Worm (Caenorhabditis elegans) whole organism, young adult: ENCODE data around the gene xbx-5.

Experiments
- B0261.1 ChIP-seq: sonication (generic microtip); optimal IDR thresholded peaks from 2 replicates; lab custom pipeline; 2016; ENCODE audit warnings: mild to moderate bottlenecking, missing genetic modification characterization, moderate library complexity, missing compliant biosample characterization
- B0336.3 ChIP-seq: fragments of 200-800 bp; sonication (Bioruptor generic); IDR thresholded peaks from 2 replicates; pipeline ENCODE4 v1.3.6; 2022; ENCODE audit warnings: missing genetic modification characterization, missing compliant biosample characterization
- F33H1.4 ChIP-seq: fragments of 200-800 bp; sonication (Bioruptor generic); IDR thresholded peaks from 2 replicates; pipeline ENCODE4 v1.3.6; 2022; ENCODE audit warnings: missing genetic modification reagents, missing genetic modification characterization, missing compliant biosample characterization
- F49E8.2 ChIP-seq: sonication (generic microtip); optimal IDR thresholded peaks from 3 replicates; lab custom pipeline; 2017; ENCODE audit warnings: missing genetic modification characterization, mild to moderate bottlenecking, missing compliant biosample characterization, antibody characterized with exemption, moderate library complexity; ENCODE audit not compliant: insufficient read depth
- K11D2.4 ChIP-seq: fragments of 200-800 bp; sonication (Bioruptor generic); IDR thresholded peaks from 2 replicates; pipeline ENCODE4 v1.3.6; 2022; ENCODE audit warnings: missing genetic modification reagents, missing genetic modification characterization, missing compliant biosample characterization
- ama-1 ChIP-seq, 3 experiments: fragments of 150-350 bp in 1 of 3; sonication (generic microtip) in 2 of 3; optimal IDR thresholded peaks; 2 replicates each; lab custom pipeline; 2014 to 2018; ENCODE audit warnings: missing biosample characterization in 2 of 3, missing genetic modification characterization in 2 of 3, missing genetic modification reagents in 2 of 3
- attf-5 ChIP-seq: fragments of 200-800 bp; sonication (Bioruptor generic); optimal IDR thresholded peaks from 2 replicates; lab custom pipeline; 2018; ENCODE audit warnings: mild to moderate bottlenecking, missing genetic modification characterization, missing compliant biosample characterization
- cebp-1 ChIP-seq, 2 experiments: fragments of 200-800 bp in 1 of 2; sonication (Bioruptor generic) in 1 of 2; sonication (generic microtip) in 1 of 2; IDR thresholded peaks in 1 of 2; optimal IDR thresholded peaks in 1 of 2; 2 replicates each; pipeline versions ENCODE4 v1.3.6 to Lab custom; 2017 to 2022; ENCODE audit warnings: missing compliant biosample characterization in 2 of 2, missing genetic modification characterization in 2 of 2, mild to moderate bottlenecking in 1 of 2, missing genetic modification reagents in 1 of 2, moderate library complexity in 1 of 2
- ceh-40 ChIP-seq: fragments of 200-800 bp; sonication (Bioruptor generic); IDR thresholded peaks from 2 replicates; pipeline ENCODE4 v1.3.6; 2022; ENCODE audit warnings: missing genetic modification characterization, missing compliant biosample characterization
- dox-1 ChIP-seq: fragments of 200-800 bp; sonication (Bioruptor generic); IDR thresholded peaks from 2 replicates; pipeline ENCODE4 v1.3.6; 2022; ENCODE audit warnings: missing genetic modification reagents, missing genetic modification characterization, missing compliant biosample characterization
- dpl-1 ChIP-seq: fragments of 150-350 bp; optimal IDR thresholded peaks from 2 replicates; lab custom pipeline; 2014; ENCODE audit warnings: missing biosample characterization, missing genetic modification reagents, missing genetic modification characterization
- efl-1 ChIP-seq: fragments of 150-350 bp; optimal IDR thresholded peaks from 2 replicates; lab custom pipeline; 2014; ENCODE audit warnings: missing biosample characterization, missing genetic modification reagents, missing genetic modification characterization
- fkh-3 ChIP-seq: sonication (generic microtip); optimal IDR thresholded peaks from 2 replicates; lab custom pipeline; 2016; ENCODE audit warnings: mild to moderate bottlenecking, missing genetic modification characterization, missing compliant biosample characterization
- him-1 ChIP-seq: sonication (generic microtip); optimal IDR thresholded peaks from 2 replicates; lab custom pipeline; 2016; ENCODE audit warnings: missing genotype, missing genetic modification reagents, missing genetic modification characterization, missing compliant biosample characterization
- hmg-1.2 ChIP-seq: fragments of 200-800 bp; sonication (Bioruptor generic); IDR thresholded peaks from 2 replicates; pipeline ENCODE4 v1.3.6; 2022; ENCODE audit warnings: missing genetic modification reagents, missing genetic modification characterization, missing compliant biosample characterization
- lsl-1 ChIP-seq: fragments of 200-800 bp; sonication (Bioruptor generic); optimal IDR thresholded peaks from 2 replicates; lab custom pipeline; 2018; ENCODE audit warnings: mild to moderate bottlenecking, missing genetic modification characterization, moderate library complexity, missing compliant biosample characterization
- madf-3 ChIP-seq: fragments of 200-800 bp; sonication (Bioruptor generic); IDR thresholded peaks from 2 replicates; pipeline ENCODE4 v1.3.6; 2022; ENCODE audit warnings: missing genetic modification reagents, missing genetic modification characterization, missing compliant biosample characterization
- madf-6 ChIP-seq: fragments of 200-800 bp; sonication (Bioruptor generic); IDR thresholded peaks from 2 replicates; pipeline ENCODE4 v1.3.6; 2022; ENCODE audit warnings: missing genetic modification reagents, missing genetic modification characterization, missing compliant biosample characterization
- mxl-1 ChIP-seq: sonication (generic microtip); optimal IDR thresholded peaks from 2 replicates; lab custom pipeline; 2016; ENCODE audit warnings: missing genetic modification characterization, missing compliant biosample characterization
- nfyb-1 ChIP-seq: fragments of 200-800 bp; sonication (Bioruptor generic); IDR thresholded peaks from 2 replicates; pipeline ENCODE4 v1.3.6; 2022; ENCODE audit warnings: missing genetic modification reagents, missing genetic modification characterization, missing compliant biosample characterization
- nhr-80 ChIP-seq: sonication (generic microtip); optimal IDR thresholded peaks from 2 replicates; lab custom pipeline; 2016; ENCODE audit warnings: missing genetic modification characterization, missing compliant biosample characterization
- snpc-4 ChIP-seq, 5 experiments: fragments of 150-350 bp in 1 of 5; sonication (generic microtip) in 4 of 5; optimal IDR thresholded peaks; 2 replicates each; lab custom pipeline; 2014 to 2018; ENCODE audit warnings: missing genetic modification characterization in 5 of 5, missing biosample characterization in 3 of 5, antibody characterized with exemption in 2 of 5, mild to moderate bottlenecking in 2 of 5, missing compliant biosample characterization in 2 of 5, missing genotype in 2 of 5, moderate library complexity in 2 of 5, missing genetic modification reagents in 1 of 5
- somi-1 ChIP-seq: fragments of 200-800 bp; sonication (Bioruptor generic); optimal IDR thresholded peaks from 2 replicates; lab custom pipeline; 2018; ENCODE audit warnings: mild to moderate bottlenecking, missing genetic modification characterization, missing compliant biosample characterization
- tbp1 ChIP-seq: fragments of 200-800 bp; sonication (Bioruptor generic); optimal IDR thresholded peaks from 2 replicates; lab custom pipeline; 2018; ENCODE audit warnings: mild to moderate bottlenecking, missing genetic modification characterization, missing compliant biosample characterization
- unc-130 ChIP-seq: sonication (generic microtip); optimal IDR thresholded peaks from 2 replicates; lab custom pipeline; 2016; ENCODE audit warnings: missing genetic modification reagents, missing genetic modification characterization, missing compliant biosample characterization
- xnd-1 ChIP-seq: sonication (generic microtip); optimal IDR thresholded peaks from 2 replicates; lab custom pipeline; 2016; ENCODE audit warnings: missing genotype, missing genetic modification reagents, missing genetic modification characterization, missing compliant biosample characterization
- ztf-26 ChIP-seq: sonication (generic microtip); optimal IDR thresholded peaks from 2 replicates; lab custom pipeline; 2017; ENCODE audit warnings: missing genetic modification characterization, missing compliant biosample characterization

The xbx-5 gene

ce11 chrIII:3800934-3801252 is 3.4 kb downstream of the xbx-5 start:
- TF ChIP-seq mxl-1 (tag; lab: Kevin White, UChicago): no peak
- TF ChIP-seq madf-6: peak; percentile 58; the same call in 1 of the 2 replicates
- TF ChIP-seq him-1 (tag; lab: Kevin White, UChicago): peak; percentile 30
- TF ChIP-seq efl-1 (GFP tag; lab: Kevin White, UChicago): peak; percentile 60

DNA sequence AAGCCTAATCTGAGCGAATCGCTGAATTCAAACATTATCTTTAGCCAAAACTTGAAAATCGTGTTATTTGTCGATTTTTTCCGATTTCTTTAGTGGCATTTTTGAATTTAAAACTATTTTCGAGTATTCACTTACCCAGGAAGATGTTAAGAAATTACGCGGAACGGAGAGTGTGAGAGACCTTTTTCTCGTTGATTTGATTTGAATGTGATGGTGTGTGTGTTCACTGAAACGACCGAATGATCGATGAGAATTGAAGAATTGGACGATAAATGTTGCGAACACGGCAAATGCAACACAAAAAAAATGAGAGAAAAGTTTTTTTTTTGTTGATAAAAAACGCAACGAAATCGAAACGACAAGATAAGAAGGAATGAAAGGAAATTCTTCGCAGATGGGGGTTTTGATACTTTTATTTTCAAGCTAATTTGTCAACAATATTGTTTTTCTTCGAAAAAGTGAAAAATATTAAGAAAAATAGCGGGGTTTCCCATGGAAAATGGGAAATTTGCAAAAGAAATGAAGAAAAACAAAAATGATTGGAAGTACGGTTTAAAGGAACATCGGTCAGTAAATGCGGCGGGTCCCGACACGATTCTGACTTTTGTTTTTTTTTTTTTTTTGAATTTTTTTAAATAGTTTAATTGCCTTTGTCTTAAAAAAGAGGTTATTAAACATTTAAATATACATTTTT is 3.9 kb downstream of the xbx-5 start, which contains the start of gene mtm-3:
Gene mtm-3 (minus strand): TSS at position 228 of the 694 bp plus-strand sequence.
- no peak for TF ChIP-seq ceh-40 (GFP tag; lab: Robert Waterston, UW)
- peak; percentile 7 for TF ChIP-seq F49E8.2 (tag; lab: Kevin White, UChicago)
- TF ChIP-seq fkh-3 (tag; lab: Kevin White, UChicago): no peak
- peak; percentile 80 for TF ChIP-seq F33H1.4 (GFP tag; lab: Robert Waterston, UW)
- TF ChIP-seq nhr-80 (tag; lab: Kevin White, UChicago): peak; percentile 10
- peak; percentile 36 for TF ChIP-seq xnd-1 (tag; lab: Kevin White, UChicago)
- peak; percentile 64; the same call in 1 of the 2 replicates for TF ChIP-seq madf-6
- TF ChIP-seq cebp-1 (GFP tag; IDR thresholded peaks at IDR 0.05; lab: Robert Waterston, UW): no peak
- no peak for TF ChIP-seq cebp-1 (tag; optimal IDR thresholded peaks at IDR 0.05; lab: Kevin White, UChicago)
- peak; percentile 75 for TF ChIP-seq lsl-1 (GFP tag; lab: Kevin White, UChicago)

ce11 chrIII:3799213-3799612 is 5.1 kb downstream of the xbx-5 start:
- TF ChIP-seq madf-3 (GFP tag; lab: Robert Waterston, UW) (0 out of 2 replicates have a peak, but pooled peaks have one; percentile 21), B0261.1 (tag; lab: Kevin White, UChicago) (no peak), ztf-26 (tag; lab: Kevin White, UChicago) (peak; percentile 41), cebp-1 (GFP tag; IDR thresholded peaks at IDR 0.05; lab: Robert Waterston, UW) (no peak), cebp-1 (tag; optimal IDR thresholded peaks at IDR 0.05; lab: Kevin White, UChicago) (peak; percentile 25), unc-130 (GFP tag; lab: Kevin White, UChicago) (no peak), tbp1 (GFP tag; lab: Kevin White, UChicago) (peak; percentile 30), B0336.3 (GFP tag; lab: Robert Waterston, UW) (peak; percentile 61; the same call in 1 of the 2 replicates), xnd-1 (tag; lab: Kevin White, UChicago) (no peak), somi-1 (GFP tag; lab: Kevin White, UChicago) (peak; percentile 39), hmg-1.2 (GFP tag; lab: Robert Waterston, UW) (peak; percentile 42; the same call in 1 of the 2 replicates), attf-5 (GFP tag; lab: Kevin White, UChicago) (peak; percentile 39), K11D2.4 (GFP tag; lab: Robert Waterston, UW) (peak; percentile 46; the same call in 1 of the 2 replicates), F33H1.4 (GFP tag; lab: Robert Waterston, UW) (0 out of 2 replicates have a peak, but pooled peaks have one; percentile 5), nhr-80 (tag; lab: Kevin White, UChicago) (peak; percentile 59), dpl-1 (GFP tag; lab: Kevin White, UChicago) (no peak), dox-1 (peak; percentile 56), ama-1 (optimal IDR thresholded peaks at IDR 0.05; lab: Kevin White, UChicago) (peak; percentile 56), ama-1 (GFP tag; optimal IDR thresholded peaks at IDR 0.05; lab: Kevin White, UChicago) (no peak), snpc-4 (GFP tag; optimal IDR thresholded peaks at IDR 0.05; lab: Kevin White, UChicago) (no peak), snpc-4 (tag; optimal IDR thresholded peaks at IDR 0.05; lab: Kevin White, UChicago) (peak in 1 of 4 experiments; percentile 0)

DNA sequence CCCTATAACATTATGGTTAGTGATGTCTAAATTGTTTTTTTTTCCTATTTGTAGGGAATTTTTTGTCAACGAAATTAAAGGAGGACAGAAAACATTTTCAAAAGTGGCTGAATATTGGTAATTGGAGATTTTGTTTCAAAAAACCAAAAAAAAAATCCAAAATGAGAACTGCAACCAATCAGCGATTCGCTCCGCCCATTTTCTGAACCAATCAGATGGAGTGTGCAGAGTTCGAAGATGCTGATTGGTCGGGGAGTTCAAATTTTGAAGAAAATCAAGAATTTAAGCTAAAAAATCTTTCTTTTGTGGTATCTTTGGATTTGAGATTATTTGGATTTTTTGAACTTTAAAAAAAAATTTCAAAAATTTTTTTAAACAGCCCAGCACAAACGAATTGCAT is 5.9 kb downstream of the xbx-5 start:
- TF ChIP-seq unc-130 (GFP tag; lab: Kevin White, UChicago): no peak
- TF ChIP-seq nfyb-1 (GFP tag; lab: Robert Waterston, UW): peak; percentile 93
- TF ChIP-seq, all 124 proteins: peak for 1
